Fruit fly (Drosophila melanogaster) S2 (cell line): Measurements from ENCODE around the gene CG10646.

ENCODE experiments used
- CG8478 ChIP-seq: fragments of >200 bp; optimal IDR thresholded peaks from 2 replicates; lab custom pipeline; 2018
- CTCF ChIP-seq, 2 experiments: fragments of >200 bp; optimal IDR thresholded peaks; 2 replicates each; lab custom pipeline; 2018

CG10646 gene

DNA sequence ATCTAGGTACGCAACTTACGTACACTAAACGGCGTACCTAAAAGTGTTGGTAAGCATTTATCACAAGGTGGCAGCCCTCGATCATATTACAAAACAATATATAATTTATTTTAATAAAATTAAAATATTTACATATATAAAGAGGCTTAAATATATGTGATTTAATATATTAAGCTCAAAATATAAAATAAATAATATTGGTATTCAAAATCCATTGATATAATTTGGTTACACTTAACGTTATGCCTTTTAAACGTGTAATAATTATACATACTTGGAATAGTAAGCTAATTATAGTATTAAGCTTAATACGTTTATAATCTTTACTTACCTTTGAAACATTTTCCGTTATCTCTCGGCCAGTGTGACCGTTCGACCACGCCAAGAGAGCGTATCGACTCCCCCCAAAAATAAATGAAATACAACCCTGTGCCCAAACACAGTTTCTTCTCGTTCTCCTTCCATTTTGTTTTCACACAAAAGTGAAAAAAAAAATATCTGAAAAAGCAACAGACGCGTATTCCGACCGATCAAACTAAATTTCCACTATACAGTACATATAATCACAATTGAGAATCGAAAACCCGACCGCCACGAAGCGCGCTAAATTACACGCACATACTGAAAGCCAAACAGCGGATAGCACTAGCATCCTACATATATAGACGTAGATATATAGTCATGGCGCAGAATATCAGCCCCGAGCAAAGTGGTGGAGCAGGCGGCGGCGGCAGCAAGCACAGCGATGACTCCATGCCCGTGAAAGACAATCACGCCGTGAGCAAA is at the start of gene CG10646, which contains the start of gene vih:
Gene CG10646, minus strand, starts transcription at position 30 of the 786 bp plus-strand sequence.
Gene vih, plus strand, starts transcription at position 428 of the 786 bp plus-strand sequence.
- TF ChIP-seq CG8478 (no peak), CTCF (optimal IDR thresholded peaks at IDR 0.05; lab: Kevin White, UChicago) (no peak)

DNA sequence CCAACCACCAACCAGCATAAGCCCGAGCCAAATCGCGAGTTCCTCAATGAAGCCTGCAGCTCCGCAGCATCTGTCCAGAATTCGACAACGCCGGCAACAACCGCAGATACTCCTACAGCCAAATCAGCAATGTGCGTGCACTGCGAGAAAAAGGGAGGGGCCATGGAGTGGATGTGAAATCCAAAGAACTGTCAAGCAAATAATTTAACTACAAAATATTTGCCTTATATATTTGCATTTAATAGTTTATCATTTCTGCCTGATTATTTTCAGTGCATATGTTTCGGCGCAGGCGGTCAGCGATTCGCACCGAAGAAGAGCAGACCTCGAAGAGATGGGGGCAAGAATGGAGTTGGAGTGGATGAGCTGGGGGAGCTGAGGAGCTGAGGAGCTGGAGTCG is 48.0 kb upstream of the CG10646 start:
- TF ChIP-seq CG8478 = no peak
- TF ChIP-seq CTCF (optimal IDR thresholded peaks at IDR 0.05; lab: Kevin White, UChicago) = no peak

DNA sequence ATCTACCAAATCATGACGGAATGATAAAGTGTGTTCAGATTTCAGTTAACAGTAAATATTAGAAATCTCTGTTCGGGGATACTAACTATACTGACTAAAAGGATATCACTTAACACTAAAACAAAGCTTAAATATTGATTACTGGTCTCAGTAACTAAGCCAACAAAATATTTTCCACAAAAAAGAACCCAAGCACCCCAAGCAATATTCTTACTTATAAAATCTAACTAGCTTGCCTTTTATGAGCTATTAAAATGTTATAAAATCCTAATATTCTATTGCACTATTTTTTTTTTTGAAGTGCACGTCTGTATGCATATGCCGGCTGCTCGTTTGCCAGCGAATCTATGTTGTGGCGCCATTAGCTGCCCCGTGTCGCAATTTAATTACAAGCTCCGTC is 45.8 kb upstream of the CG10646 start:
- TF ChIP-seq CG8478 (no peak), CTCF (optimal IDR thresholded peaks at IDR 0.05; lab: Kevin White, UChicago) (no peak)

DNA sequence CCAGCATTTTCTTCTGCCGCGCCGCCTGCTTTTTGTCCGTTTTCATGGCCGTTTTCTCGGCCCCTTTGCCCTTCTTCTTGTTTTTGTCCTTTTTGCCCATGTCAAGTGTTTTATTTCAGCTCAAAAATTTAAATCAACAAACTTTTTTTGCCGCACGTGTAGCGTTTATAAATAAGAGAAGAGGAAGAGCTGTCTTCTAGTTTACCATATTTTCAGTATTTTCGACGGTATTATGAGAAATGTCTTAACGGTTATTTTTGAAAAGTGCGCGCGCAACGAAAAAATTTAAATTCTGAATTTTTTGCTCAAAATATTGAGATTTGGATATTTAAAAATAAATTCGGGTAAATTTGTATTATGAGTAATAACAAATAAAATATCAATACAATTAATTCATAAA is 33.4 kb upstream of the CG10646 start, which contains the start of gene CG4069:
Gene CG4069, minus strand, starts transcription at position 193 of the 400 bp plus-strand sequence.
- TF ChIP-seq CTCF (optimal IDR thresholded peaks at IDR 0.05; lab: Kevin White, UChicago) (no peak), CG8478 (no peak)

DNA sequence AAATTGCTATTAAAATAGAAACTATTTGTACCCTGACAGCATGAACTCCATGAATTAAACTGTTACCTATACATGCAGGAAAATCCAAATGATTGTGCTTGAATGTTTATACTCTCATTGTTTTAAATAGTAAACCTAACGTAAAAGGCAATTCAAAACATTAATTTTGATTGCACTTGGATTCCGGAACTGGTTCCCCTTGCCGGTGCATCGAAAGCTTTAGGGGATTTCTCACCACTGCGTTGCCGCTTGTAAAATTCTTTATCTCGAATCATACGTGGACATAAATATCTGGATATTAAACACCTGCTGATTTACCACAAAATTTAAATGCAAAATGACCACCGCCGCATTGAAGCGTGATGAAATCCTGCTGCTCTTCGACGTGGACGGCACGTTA is 30.6 kb upstream of the CG10646 start, which contains the start of gene Pmm2:
Gene Pmm2, plus strand, starts transcription at position 273 of the 400 bp plus-strand sequence.
- TF ChIP-seq CTCF (optimal IDR thresholded peaks at IDR 0.05; lab: Kevin White, UChicago) = peak in 1 of 2 experiments; percentile 17
- TF ChIP-seq CG8478 = no peak

DNA sequence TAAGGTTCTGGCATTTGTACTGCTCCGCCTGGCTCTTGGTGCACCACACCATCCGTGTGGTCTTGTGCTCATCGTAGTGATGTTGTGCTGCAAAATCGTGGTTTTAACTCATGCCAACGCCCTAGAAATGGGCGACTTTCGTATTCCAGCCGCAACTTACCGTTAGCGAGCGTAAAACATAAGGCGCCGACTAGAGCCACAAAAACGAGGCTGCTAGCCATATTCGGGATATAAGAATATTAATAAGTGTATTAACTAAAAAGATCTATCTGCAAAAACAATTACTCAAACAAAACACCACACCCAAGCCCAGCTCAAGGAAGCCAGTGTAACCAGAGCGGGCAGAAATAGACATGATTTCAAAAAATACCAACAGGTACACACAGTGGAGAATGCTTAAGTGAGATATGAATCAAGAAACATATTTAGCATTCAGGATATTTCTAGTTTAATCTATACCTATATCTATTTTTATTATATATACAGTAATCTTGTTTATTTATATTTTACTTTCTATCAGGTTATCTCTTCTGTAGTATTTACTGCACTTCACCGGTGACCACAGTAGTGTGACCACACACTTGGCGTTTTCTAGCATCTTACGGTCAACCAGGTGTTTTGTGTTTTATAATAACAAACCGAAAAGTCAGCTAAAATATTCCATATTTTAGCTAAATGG is 29.8 kb upstream of the CG10646 start, which contains the start of the genes Tsf2 and CG34242:
Gene Tsf2, minus strand, starts transcription at position 333 of the 679 bp plus-strand sequence.
Gene CG34242, plus strand, starts transcription at position 605 of the 679 bp plus-strand sequence.
- TF ChIP-seq CG8478 (no peak), CTCF (optimal IDR thresholded peaks at IDR 0.05; lab: Kevin White, UChicago) (no peak)

DNA sequence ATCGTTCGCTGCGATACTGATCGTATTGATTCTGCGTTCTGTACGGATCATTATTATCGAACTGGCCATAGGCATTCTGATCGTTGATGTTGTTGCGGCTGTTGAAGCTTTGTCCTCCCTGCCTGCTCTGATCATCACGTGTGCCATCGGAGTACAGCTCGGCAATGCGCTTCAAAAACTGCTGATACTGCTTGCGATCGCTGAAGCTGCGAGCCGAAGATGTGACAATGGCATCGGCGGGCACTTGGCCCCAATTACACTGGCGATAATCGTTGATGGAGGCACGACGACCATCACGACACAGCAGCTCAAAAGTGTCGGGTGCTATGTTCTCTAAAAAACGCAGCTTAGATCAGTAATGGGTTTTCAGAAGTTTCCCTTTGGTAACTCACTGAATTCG is 28.5 kb upstream of the CG10646 start:
- TF ChIP-seq CG8478 = no peak
- no peak for TF ChIP-seq CTCF (optimal IDR thresholded peaks at IDR 0.05; lab: Kevin White, UChicago)

DNA sequence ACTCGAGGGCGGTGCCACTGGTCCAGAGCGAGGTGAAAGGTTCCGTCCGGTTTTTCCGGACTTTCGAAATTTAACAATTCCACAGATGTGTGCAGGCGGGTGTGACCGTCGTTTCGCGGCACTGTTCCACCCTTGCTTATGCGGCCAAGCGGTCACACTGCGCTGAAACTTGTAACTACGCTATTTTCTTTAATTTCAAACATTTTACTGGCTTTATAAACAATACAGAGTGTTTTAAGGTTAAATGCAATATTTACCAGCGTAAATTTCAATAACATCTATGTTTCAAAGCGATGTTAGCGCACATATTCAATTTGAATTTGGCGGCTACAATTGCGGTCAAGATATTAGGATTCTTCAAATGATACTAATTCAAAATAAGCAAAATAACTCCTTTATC is 26.4 kb upstream of the CG10646 start, which contains the start of gene nst:
Gene nst, minus strand, starts transcription at position 128 of the 400 bp plus-strand sequence.
- TF ChIP-seq CG8478 (no peak), CTCF (optimal IDR thresholded peaks at IDR 0.05; lab: Kevin White, UChicago) (no peak)

DNA sequence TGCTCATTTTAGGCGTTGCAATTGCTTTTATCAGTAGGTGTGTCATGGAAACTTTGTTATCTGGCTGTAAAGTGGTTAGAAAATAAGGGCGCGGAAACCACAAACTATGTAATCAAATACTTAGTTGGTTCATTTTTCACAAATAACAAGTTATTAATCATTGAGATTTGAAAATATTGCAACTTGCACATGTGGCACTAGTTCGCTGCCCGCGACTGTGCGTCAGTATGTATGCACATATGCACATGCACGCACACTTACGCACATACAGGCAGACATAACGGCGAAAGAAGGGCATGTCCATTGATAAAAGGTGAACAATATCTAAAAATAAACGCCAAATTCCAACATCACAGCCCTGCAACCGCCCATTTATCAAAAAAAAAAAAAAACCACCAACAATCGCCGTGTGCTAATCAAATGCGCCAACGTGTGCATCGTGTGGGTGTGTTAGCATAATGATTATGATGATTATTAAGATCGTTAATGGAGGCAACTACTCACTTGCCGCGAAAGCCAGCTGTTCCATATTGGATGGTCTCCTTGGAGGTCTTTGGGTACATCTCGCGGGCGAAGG is 25.8 kb upstream of the CG10646 start:
- TF ChIP-seq CG8478 (no peak), CTCF (optimal IDR thresholded peaks at IDR 0.05; lab: Kevin White, UChicago) (no peak)

DNA sequence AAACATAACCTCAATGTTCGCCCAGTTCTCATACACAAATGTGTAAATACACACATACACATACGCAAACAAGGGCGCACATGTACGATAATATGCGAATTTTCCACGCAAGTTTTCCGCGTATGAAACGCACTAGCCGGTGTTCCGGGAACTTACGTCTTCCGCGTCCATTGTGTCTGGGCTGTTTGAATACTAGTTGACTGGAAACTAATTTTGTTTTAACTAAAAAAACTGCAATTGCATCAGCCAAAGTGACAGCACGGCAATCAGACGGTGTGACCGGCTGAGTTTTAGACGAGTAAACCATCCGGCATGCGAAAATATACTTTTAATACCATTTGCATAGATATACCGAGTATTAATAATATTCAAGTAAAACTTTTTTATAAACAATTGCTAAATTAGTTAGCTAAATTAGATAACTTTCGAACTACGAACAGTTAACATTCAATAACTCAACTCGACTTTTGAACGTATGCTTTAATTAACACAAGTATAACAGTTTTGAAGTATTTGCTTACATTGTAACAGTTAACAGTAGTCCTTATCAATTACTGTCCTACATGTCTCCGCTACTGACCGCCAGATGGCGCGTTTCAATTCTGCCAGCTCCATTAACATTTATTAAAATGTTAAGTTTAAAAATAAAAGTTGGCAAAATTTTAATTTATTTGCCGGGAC is 22.9 kb upstream of the CG10646 start, which contains the start of gene eIF2beta:
Gene eIF2beta, minus strand, starts transcription at position 299 of the 681 bp plus-strand sequence.
- TF ChIP-seq CG8478 = no peak
- peak; percentile 77 to 91 for TF ChIP-seq CTCF (optimal IDR thresholded peaks at IDR 0.05; lab: Kevin White, UChicago)

DNA sequence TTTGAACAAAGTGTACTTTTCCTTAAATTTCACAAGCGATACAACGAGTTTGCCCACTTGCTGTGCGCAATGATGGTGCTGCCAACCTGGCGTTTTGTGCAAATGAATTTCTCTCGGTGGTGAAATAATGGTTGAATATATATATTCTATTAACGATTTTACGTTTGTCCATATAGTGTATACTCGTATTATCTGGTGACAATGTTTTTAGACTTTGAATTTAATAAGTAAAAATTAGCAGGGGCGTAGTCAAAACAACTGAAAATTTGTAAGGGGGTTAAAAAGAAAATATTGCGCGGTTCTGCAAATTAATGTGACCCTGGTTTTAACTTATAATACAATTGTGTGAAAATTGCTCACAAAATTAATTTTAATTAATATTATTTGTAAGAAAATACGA is 20.2 kb upstream of the CG10646 start, which contains the start of the genes ver and Gcn5:
Gene ver, plus strand, starts transcription at position 47 of the 400 bp plus-strand sequence.
Gene Gcn5, minus strand, starts transcription at position 74 of the 400 bp plus-strand sequence.
- no peak for TF ChIP-seq CG8478
- no peak for TF ChIP-seq CTCF (optimal IDR thresholded peaks at IDR 0.05; lab: Kevin White, UChicago)

DNA sequence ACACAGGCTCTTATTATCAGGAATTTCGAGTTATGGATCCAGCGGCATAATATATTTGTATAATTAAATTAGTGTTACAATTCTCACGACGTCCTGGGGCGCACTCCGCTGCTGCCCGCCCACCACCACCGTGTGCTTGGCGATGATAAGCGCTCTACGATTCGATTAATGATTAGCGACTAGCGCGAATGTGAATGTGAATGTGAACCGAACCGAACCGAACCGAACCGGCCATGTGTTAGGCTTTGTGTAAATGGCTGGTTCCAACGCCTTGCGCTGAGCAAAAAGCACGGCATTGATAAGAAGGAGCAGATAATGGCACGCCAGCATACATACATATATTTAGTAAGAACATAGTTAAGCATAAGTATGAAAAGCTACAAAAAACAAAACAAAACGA is 15.6 kb upstream of the CG10646 start:
- TF ChIP-seq CTCF (optimal IDR thresholded peaks at IDR 0.05; lab: Kevin White, UChicago) = no peak
- TF ChIP-seq CG8478 = no peak

DNA sequence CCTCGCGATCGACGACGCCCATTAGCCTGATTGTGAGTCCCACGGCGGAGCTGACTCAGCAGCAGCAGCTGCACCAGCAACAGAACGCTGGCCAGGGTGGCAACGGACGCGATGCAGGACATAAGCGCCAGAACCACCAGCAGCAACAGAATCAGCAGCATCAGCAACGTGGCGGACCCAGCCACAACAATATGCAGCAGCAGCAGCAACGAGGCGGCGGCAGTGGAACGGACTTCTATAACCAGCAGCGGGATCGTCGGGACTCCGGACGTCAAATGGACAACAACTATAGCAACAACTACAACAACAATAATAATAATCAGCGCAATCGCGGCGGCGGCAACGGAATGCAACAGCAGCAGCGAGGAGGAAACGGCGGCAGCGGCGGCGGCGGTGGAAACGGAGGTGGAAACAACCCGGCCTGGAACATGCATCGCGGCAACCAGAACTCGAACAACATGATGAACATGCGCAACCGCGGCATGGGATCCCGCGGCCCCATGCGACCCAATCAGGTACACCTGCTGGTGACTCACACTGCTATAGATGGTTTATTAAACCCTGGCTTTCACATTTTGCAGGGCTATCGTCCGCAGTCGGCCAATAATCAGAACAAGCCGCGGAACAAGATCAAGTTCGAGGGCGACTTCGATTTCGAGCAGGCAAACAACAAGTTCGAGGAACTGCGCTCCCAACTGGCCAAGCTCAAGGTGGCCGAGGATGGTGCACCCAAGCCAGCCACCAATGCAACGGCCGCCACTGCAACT is 13.9 kb upstream of the CG10646 start:
- no peak for TF ChIP-seq CTCF (optimal IDR thresholded peaks at IDR 0.05; lab: Kevin White, UChicago)
- no peak for TF ChIP-seq CG8478
